Fruit fly (Drosophila melanogaster) whole organism, adult: ENCODE results near the gene CG4009.

ENCODE experiments used
- CG11617 ChIP-seq: fragments of 200-800 bp; sonication (Bioruptor generic); optimal IDR thresholded peaks from 2 replicates; lab custom pipeline; 2017; ENCODE audit warnings: mild to moderate bottlenecking, missing biosample characterization, missing genetic modification reagents, missing genetic modification characterization
- CG12768 ChIP-seq: fragments of 200-800 bp; sonication (Bioruptor generic); optimal IDR thresholded peaks from 2 replicates; lab custom pipeline; 2017; ENCODE audit warnings: missing biosample characterization, missing genetic modification characterization, mild to moderate bottlenecking, moderate library complexity, missing genetic modification reagents
- CG14711 ChIP-seq: fragments of 200-800 bp; sonication (Bioruptor generic); optimal IDR thresholded peaks from 2 replicates; lab custom pipeline; 2018; ENCODE audit warnings: missing biosample characterization, mild to moderate bottlenecking, missing genetic modification characterization, moderate library complexity
- CG5204 ChIP-seq: fragments of 200-800 bp; sonication (Bioruptor generic); optimal IDR thresholded peaks from 2 replicates; lab custom pipeline; 2016; ENCODE audit warnings: missing biosample characterization, missing genetic modification characterization
- Hr96 ChIP-seq: fragments of 200-800 bp; sonication (Bioruptor generic); optimal IDR thresholded peaks from 2 replicates; lab custom pipeline; 2016; ENCODE audit warnings: missing biosample characterization, missing genetic modification characterization
- bab1 ChIP-seq: fragments of 200-800 bp; sonication (Bioruptor generic); optimal IDR thresholded peaks from 3 replicates; lab custom pipeline; 2019; ENCODE audit warnings: missing biosample characterization, mild to moderate bottlenecking, missing genetic modification characterization, moderate library complexity
- cnc ChIP-seq, 2 experiments: fragments of >200 bp; optimal IDR thresholded peaks; 2 replicates each; lab custom pipeline; 2017
- kay ChIP-seq: fragments of 200-800 bp; sonication (Bioruptor generic); peaks from one replicate; lab custom pipeline; 2016; ENCODE audit warnings: missing biosample characterization, missing genetic modification characterization, borderline replicate concordance
- ovo ChIP-seq: fragments of 200-800 bp; sonication (Bioruptor generic); optimal IDR thresholded peaks from 2 replicates; lab custom pipeline; 2016; ENCODE audit warnings: missing biosample characterization, missing genetic modification characterization
- pad ChIP-seq: fragments of 200-800 bp; sonication (Bioruptor generic); optimal IDR thresholded peaks from 3 replicates; lab custom pipeline; 2017; ENCODE audit warnings: missing biosample characterization, missing genetic modification characterization, mild to moderate bottlenecking, moderate library complexity, missing genetic modification reagents
- tj ChIP-seq: fragments of 200-800 bp; sonication (Bioruptor generic); optimal IDR thresholded peaks from 3 replicates; lab custom pipeline; 2017; ENCODE audit warnings: missing biosample characterization, mild to moderate bottlenecking, missing genetic modification characterization, moderate library complexity
- toe ChIP-seq: fragments of 200-800 bp; sonication (Bioruptor generic); optimal IDR thresholded peaks from 2 replicates; lab custom pipeline; 2016; ENCODE audit warnings: missing biosample characterization, missing genetic modification characterization

DNA sequence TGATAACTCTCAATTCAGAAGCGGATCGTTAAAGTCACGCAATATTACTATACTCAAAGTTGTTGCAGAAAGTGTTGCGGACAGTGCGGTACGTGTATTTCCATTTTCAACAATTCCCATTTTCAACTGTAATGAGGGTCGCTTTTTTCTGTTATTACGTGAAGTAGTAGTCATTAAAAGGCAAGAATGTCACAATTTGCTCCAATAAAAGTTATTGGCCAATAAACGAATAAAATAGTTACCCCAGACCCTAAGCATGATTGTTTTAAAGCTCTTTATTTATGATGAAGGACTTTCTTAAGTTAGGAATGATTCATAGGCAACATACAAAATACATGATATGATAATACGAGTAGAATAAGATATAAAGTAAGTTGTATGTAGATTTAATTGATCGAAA is 28.5 kb downstream of the CG4009 start:
- TF ChIP-seq CG11617 (GFP tag; lab: Kevin White, UChicago): no peak
- TF ChIP-seq Hr96 (GFP tag; lab: Kevin White, UChicago): no peak
- TF ChIP-seq kay (GFP tag; lab: Kevin White, UChicago): no peak
- TF ChIP-seq CG12768: no peak
- no peak for TF ChIP-seq toe (GFP tag; lab: Kevin White, UChicago)
- TF ChIP-seq CG14711: no peak
- no peak for TF ChIP-seq bab1 (GFP tag; lab: Kevin White, UChicago)
- no peak for TF ChIP-seq ovo
- no peak for TF ChIP-seq cnc (optimal IDR thresholded peaks at IDR 0.05; lab: Kevin White, UChicago)
- no peak for TF ChIP-seq pad (GFP tag; lab: Kevin White, UChicago)
- TF ChIP-seq tj (GFP tag; lab: Kevin White, UChicago): no peak
- no peak for TF ChIP-seq CG5204 (GFP tag; lab: Kevin White, UChicago)
